Worm (Caenorhabditis elegans) whole organism, late embryonic: ENCODE measurements around the gene glb-16.

Source experiments
- F13H6.1 ChIP-seq: sonication (generic microtip); optimal IDR thresholded peaks from 2 replicates; lab custom pipeline; 2016; ENCODE audit warnings: missing genetic modification characterization, missing compliant biosample characterization
- elt-2 ChIP-seq: sonication (generic microtip); optimal IDR thresholded peaks from 2 replicates; lab custom pipeline; 2016; ENCODE audit warnings: missing genetic modification reagents, missing genetic modification characterization, missing compliant biosample characterization
- fkh-10 ChIP-seq: fragments of 150-350 bp; optimal IDR thresholded peaks from 2 replicates; lab custom pipeline; 2014; ENCODE audit warnings: missing biosample characterization, missing genetic modification reagents, missing genetic modification characterization
- pha-4 ChIP-seq: fragments of 150-350 bp; optimal IDR thresholded peaks from 2 replicates; lab custom pipeline; 2018; ENCODE audit warnings: missing biosample characterization, missing genetic modification reagents, missing genetic modification characterization
- tbx-2 ChIP-seq: sonication (generic microtip); optimal IDR thresholded peaks from 2 replicates; lab custom pipeline; 2016; ENCODE audit warnings: missing genetic modification characterization, missing compliant biosample characterization
- zip-5 ChIP-seq: sonication (generic microtip); optimal IDR thresholded peaks from 2 replicates; lab custom pipeline; 2016; ENCODE audit warnings: missing genetic modification characterization, missing compliant biosample characterization

DNA sequence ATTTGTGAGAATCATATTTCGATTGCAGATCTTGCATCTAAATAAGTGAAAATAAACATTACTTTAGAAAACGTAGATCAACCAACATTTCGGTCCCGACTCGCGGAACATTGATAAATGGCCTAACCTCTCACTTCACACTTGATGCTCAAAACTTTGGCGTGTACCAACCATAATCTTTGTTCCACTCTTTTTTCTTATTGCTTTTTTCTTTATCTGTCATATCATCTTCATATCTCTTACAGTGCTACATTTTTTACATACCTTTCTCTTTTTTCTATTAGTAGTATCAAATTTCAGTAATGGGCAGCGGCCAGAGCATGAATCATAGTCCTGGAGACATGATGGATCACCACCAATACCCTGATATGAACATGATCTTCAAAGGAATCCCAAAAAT, 14.7 kb downstream of the glb-16 start, which contains the start of gene F46C8.3:
- no peak for TF ChIP-seq zip-5 (tag; lab: Kevin White, UChicago)
- no peak for TF ChIP-seq fkh-10 (GFP tag; lab: Kevin White, UChicago)
- TF ChIP-seq F13H6.1 (tag; lab: Kevin White, UChicago): no peak
- no peak for TF ChIP-seq tbx-2 (tag; lab: Kevin White, UChicago)
- TF ChIP-seq pha-4 (tag; lab: Kevin White, UChicago): no peak
- TF ChIP-seq elt-2 (tag; lab: Kevin White, UChicago): no peak
